Fruit fly (Drosophila melanogaster): ENCODE data around the gene CG7402.
A peak's percentile ranks its signal among the peaks of the same experiment; 100 is the strongest.

The CG7402 gene

DNA sequence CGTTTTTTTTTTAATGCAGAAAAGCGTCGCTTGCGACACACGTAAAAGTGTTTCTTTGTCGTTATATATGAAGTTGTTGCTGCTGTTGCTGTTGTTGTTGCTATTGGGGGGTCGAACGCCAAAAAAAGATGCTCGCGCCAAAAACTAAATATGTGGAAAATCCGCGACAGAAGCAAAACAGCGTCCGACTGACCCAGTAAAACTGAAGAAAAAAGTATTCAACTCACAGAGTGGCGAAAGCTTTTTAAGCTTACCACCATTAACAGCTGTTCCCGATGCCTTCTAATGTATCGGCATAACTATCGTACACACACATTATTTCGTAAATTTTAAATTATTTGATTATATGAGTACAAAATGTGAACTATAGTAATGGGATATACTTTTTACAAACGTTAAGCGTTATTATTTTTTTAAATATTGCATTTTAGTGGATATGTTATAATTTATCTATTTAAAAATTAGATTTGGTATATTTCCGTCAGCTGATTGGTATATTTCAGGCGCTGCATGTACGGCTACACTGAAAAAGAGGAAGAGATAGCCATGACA lies 20.2 kb downstream of the CG7402 start, which contains the start of the genes Prestin and Wdr92:
TSS of gene Prestin (minus strand) at position 204 of the 552 bp plus-strand sequence.
TSS of gene Wdr92 (plus strand) at position 535 of the 552 bp plus-strand sequence.
- TF ChIP-seq Eip93F (GFP tag; optimal IDR thresholded peaks at IDR 0.05) (peak; percentile 40), svp (GFP tag) (peak; percentile 92), CG16779 (tag; optimal IDR thresholded peaks at IDR 0.05) (peak; percentile 55), esn (GFP tag; optimal IDR thresholded peaks at IDR 0.05) (peak; percentile 21), OdsH (GFP tag; optimal IDR thresholded peaks at IDR 0.05) (peak; percentile 8), CG6792 (GFP tag; optimal IDR thresholded peaks at IDR 0.05) (no peak), CG6276 (GFP tag; optimal IDR thresholded peaks at IDR 0.05) (no peak), CG11294 (GFP tag; IDR thresholded peaks at IDR 0.05) (no peak), Smox (GFP tag; optimal IDR thresholded peaks at IDR 0.05) (peak; percentile 14), CG11902 (GFP tag; optimal IDR thresholded peaks at IDR 0.05) (no peak), achi (GFP tag; optimal IDR thresholded peaks at IDR 0.05) (no peak), Ets96B (tag; optimal IDR thresholded peaks at IDR 0.05) (no peak), CG10631 (GFP tag; optimal IDR thresholded peaks at IDR 0.05) (no peak), salr (GFP tag; optimal IDR thresholded peaks at IDR 0.05) (no peak), CG6808 (GFP tag; optimal IDR thresholded peaks at IDR 0.05) (peak; percentile 36), CG6854 (GFP tag; optimal IDR thresholded peaks at IDR 0.05) (peak; percentile 82), dsx (GFP tag; optimal IDR thresholded peaks at IDR 0.05; ENCODE audit: poor library complexity, severe bottlenecking) (peak; percentile 60), CG3032 (tag; optimal IDR thresholded peaks at IDR 0.05) (peak; percentile 24), Lpt (GFP tag; optimal IDR thresholded peaks at IDR 0.05) (peak; percentile 7), Sox15 (GFP tag; optimal IDR thresholded peaks at IDR 0.05) (no peak), cyc (GFP tag; optimal IDR thresholded peaks at IDR 0.05) (peak; percentile 2), CG7368 (GFP tag; optimal IDR thresholded peaks at IDR 0.05) (peak; percentile 31), Eip78C (GFP tag) (peak; percentile 85), fkh (GFP tag; optimal IDR thresholded peaks at IDR 0.05) (no peak), CG10669 (GFP tag; optimal IDR thresholded peaks at IDR 0.05) (peak; percentile 30), Met (GFP tag; optimal IDR thresholded peaks at IDR 0.05) (no peak), ss (GFP tag; optimal IDR thresholded peaks at IDR 0.05) (peak; percentile 46 to 61), Hr39 (GFP tag; optimal IDR thresholded peaks at IDR 0.05) (no peak), net (GFP tag; optimal IDR thresholded peaks at IDR 0.05) (no peak), Sox102F (GFP tag; optimal IDR thresholded peaks at IDR 0.05) (peak; percentile 35), CG15336 (GFP tag; IDR thresholded peaks at IDR 0.05) (peak; percentile 57; the same call in 1 of the 2 replicates), Hr4 (GFP tag; optimal IDR thresholded peaks at IDR 0.05) (no peak), Sox14 (GFP tag; optimal IDR thresholded peaks at IDR 0.05) (peak; percentile 52), CG4318 (GFP tag; optimal IDR thresholded peaks at IDR 0.05) (no peak), Eip75B (GFP tag; optimal IDR thresholded peaks at IDR 0.05) (peak; percentile 50), CG11762 (GFP tag; optimal IDR thresholded peaks at IDR 0.05; ENCODE audit: insufficient read depth) (no peak), lz (GFP tag; optimal IDR thresholded peaks at IDR 0.05) (no peak), topi (GFP tag; optimal IDR thresholded peaks at IDR 0.05) (peak; percentile 24), eg (GFP tag; IDR thresholded peaks at IDR 0.05) (peak; percentile 58; the same call in 2 of the 3 replicates), CG9139 (GFP tag; optimal IDR thresholded peaks at IDR 0.05) (peak; percentile 12), CG8319 (GFP tag; optimal IDR thresholded peaks at IDR 0.05) (no peak), Ets21C (GFP tag; optimal IDR thresholded peaks at IDR 0.05) (no peak), CG34406 (GFP tag; optimal IDR thresholded peaks at IDR 0.05) (no peak), vri (GFP tag; optimal IDR thresholded peaks at IDR 0.05) (peak; percentile 76), Blimp-1 (GFP tag; optimal IDR thresholded peaks at IDR 0.05) (no peak)
